Worm (Caenorhabditis elegans) whole organism, midembryonic: ENCODE data around the gene vha-6.

Experiments used
- T22C8.4 ChIP-seq: fragments of 200-800 bp; sonication (Bioruptor generic); IDR thresholded peaks from 2 replicates; pipeline ENCODE4 v1.3.6; 2022; ENCODE audit warnings: missing genetic modification characterization, missing compliant biosample characterization
- cog-1 ChIP-seq: sonication (generic microtip); optimal IDR thresholded peaks from 2 replicates; lab custom pipeline; 2016; ENCODE audit warnings: missing genetic modification characterization, missing compliant biosample characterization
- flt-1 ChIP-seq: fragments of 200-800 bp; sonication (Bioruptor generic); IDR thresholded peaks from 2 replicates; pipeline ENCODE4 v1.3.6; 2022; ENCODE audit warnings: missing genetic modification characterization, missing compliant biosample characterization
- klf-2 ChIP-seq: fragments of 200-800 bp; sonication (Bioruptor generic); conservative IDR thresholded peaks from 2 replicates; pipeline ENCODE4 v1.3.6; 2022; ENCODE audit warnings: missing genetic modification reagents, missing genetic modification characterization, missing compliant biosample characterization
- med-1 ChIP-seq: sonication (generic microtip); optimal IDR thresholded peaks from 2 replicates; lab custom pipeline; 2017; ENCODE audit warnings: missing genetic modification characterization, mild to moderate bottlenecking, missing compliant biosample characterization, antibody characterized with exemption, missing genetic modification reagents; ENCODE audit not compliant: insufficient read depth
- ref-1 ChIP-seq: fragments of 200-800 bp; sonication (Bioruptor generic); conservative IDR thresholded peaks from 2 replicates; pipeline ENCODE4 v1.3.6; 2022; ENCODE audit warnings: missing genetic modification reagents, missing genetic modification characterization, missing compliant biosample characterization
- tab-1 ChIP-seq: fragments of 200-800 bp; sonication (Bioruptor generic); IDR thresholded peaks from 2 replicates; pipeline ENCODE4 v1.3.6; 2022; ENCODE audit warnings: missing genetic modification characterization, missing compliant biosample characterization
- ztf-23 ChIP-seq: fragments of 200-800 bp; sonication (Bioruptor generic); IDR thresholded peaks from 2 replicates; pipeline ENCODE4 v1.3.6; 2022; ENCODE audit warnings: missing genetic modification reagents, missing genetic modification characterization, missing compliant biosample characterization
- ztf-29 ChIP-seq: fragments of 200-800 bp; sonication (Bioruptor generic); IDR thresholded peaks from 2 replicates; pipeline ENCODE4 v1.3.6; 2022; ENCODE audit warnings: missing genetic modification reagents, missing genetic modification characterization, missing compliant biosample characterization

vha-6 gene

ce11 chrII:11396217-11396616 lies 42.0 kb downstream of the vha-6 start:
- TF ChIP-seq T22C8.4 (GFP tag; lab: Robert Waterston, UW): no peak
- peak; percentile 22; the same call in 1 of the 2 replicates for TF ChIP-seq flt-1 (GFP tag; lab: Robert Waterston, UW)
- 0 out of 2 replicates have a peak, but pooled peaks have one; percentile 23 for TF ChIP-seq tab-1 (GFP tag; lab: Robert Waterston, UW)

DNA sequence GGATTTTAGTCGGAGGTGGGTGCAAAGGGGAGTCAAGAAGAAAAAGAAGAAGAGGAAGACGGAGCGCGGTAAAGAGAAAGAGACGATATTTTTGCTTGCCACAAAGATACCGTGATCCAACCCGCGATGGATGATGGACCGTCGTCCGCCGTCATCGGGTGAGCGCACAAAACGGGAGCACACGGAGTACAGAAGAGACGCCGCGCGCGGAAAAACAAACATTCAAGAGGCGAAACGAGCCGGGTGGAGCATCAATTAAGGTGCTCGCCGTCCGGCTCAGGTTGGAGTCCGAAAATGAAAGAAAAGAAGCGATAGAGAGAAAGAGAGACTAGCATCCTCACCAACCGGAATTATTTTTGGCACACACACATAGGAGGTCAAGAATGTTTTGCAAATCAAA lies 44.5 kb downstream of the vha-6 start:
- TF ChIP-seq tab-1 (GFP tag; lab: Robert Waterston, UW): no peak
- TF ChIP-seq ztf-29 (GFP tag; lab: Robert Waterston, UW): no peak
- TF ChIP-seq ref-1 (GFP tag; lab: Robert Waterston, UW): no peak
- no peak for TF ChIP-seq med-1 (GFP tag; lab: Kevin White, UChicago)
- TF ChIP-seq cog-1 (tag; lab: Kevin White, UChicago): no peak
- no peak for TF ChIP-seq flt-1 (GFP tag; lab: Robert Waterston, UW)
- TF ChIP-seq T22C8.4 (GFP tag; lab: Robert Waterston, UW): no peak
- TF ChIP-seq ztf-23: no peak

DNA sequence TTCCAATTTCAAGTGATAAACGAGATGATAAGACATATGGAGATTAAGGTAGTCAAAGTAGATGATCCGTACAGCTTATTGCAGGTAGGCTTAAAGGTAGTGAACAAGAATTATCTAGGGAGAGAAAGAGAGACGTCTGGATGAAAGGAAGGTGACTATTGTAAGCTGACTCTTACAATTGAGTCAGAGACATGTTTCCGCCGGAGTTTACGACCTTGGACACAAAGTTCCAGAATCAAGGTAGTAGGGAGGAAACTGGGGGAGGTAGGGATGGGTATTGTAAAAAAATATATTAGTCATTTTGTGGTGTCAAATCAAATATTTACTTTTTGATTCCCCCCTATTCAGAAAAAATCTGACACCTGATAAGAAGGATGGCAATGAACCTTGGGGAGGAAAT lies 45.9 kb downstream of the vha-6 start:
- TF ChIP-seq flt-1 (GFP tag; lab: Robert Waterston, UW): no peak
- TF ChIP-seq ztf-23: no peak
- TF ChIP-seq T22C8.4 (GFP tag; lab: Robert Waterston, UW): no peak
- no peak for TF ChIP-seq klf-2 (GFP tag; lab: Robert Waterston, UW)
- no peak for TF ChIP-seq ref-1 (GFP tag; lab: Robert Waterston, UW)
- no peak for TF ChIP-seq tab-1 (GFP tag; lab: Robert Waterston, UW)
- TF ChIP-seq ztf-29 (GFP tag; lab: Robert Waterston, UW): no peak
- no peak for TF ChIP-seq cog-1 (tag; lab: Kevin White, UChicago)
- TF ChIP-seq med-1 (GFP tag; lab: Kevin White, UChicago): no peak

DNA sequence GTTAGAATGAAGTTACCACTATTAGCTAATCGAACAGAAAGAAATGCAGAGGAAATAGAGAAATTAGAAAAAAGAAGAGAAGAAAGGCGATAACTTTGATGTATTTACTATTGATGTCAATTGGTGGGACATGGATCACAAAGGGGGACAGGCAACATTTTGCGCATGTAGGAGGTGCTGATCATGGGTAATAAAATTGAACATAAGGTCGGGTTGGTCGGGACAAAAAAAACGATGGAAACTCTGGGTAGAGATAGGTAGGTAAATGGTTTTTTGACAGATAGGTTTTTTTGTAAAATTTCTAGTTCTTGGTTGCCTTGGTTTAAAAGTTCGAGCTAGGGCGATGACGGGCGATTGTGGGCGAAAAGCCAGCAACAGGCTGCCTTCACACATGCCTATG lies 47.4 kb downstream of the vha-6 start, which contains the start of gene shn-1:
Gene shn-1, minus strand, starts transcription at position 101 of the 400 bp plus-strand sequence.
- TF ChIP-seq ref-1 (GFP tag; lab: Robert Waterston, UW): no peak
- no peak for TF ChIP-seq med-1 (GFP tag; lab: Kevin White, UChicago)
- TF ChIP-seq T22C8.4 (GFP tag; lab: Robert Waterston, UW): no peak
- TF ChIP-seq tab-1 (GFP tag; lab: Robert Waterston, UW): no peak
- TF ChIP-seq klf-2 (GFP tag; lab: Robert Waterston, UW): no peak
- no peak for TF ChIP-seq ztf-29 (GFP tag; lab: Robert Waterston, UW)

- no peak for TF ChIP-seq klf-2 (GFP tag; lab: Robert Waterston, UW)
- TF ChIP-seq tab-1 (GFP tag; lab: Robert Waterston, UW): 0 out of 2 replicates have a peak, but pooled peaks have one; percentile 39
Observed at ce11 chrII:11386950-11387349, 51.3 kb downstream of the vha-6 start.
